Fruit fly (Drosophila melanogaster): ENCODE measurements around the gene CG32219.

CG32219 gene

dm6 chr3L:19902560-19903399 is 48.2 kb downstream of the CG32219 start (continued):
- TF ChIP-seq NC2α (GFP tag; optimal IDR thresholded peaks at IDR 0.05) (peak; percentile 90), CG32532 (GFP tag; IDR thresholded peaks at IDR 0.05) (peak; percentile 96), D19A (tag; optimal IDR thresholded peaks at IDR 0.05) (peak; percentile 89), CG15601 (tag; optimal IDR thresholded peaks at IDR 0.05) (peak; percentile 91), CG10431 (GFP tag; optimal IDR thresholded peaks at IDR 0.05) (peak; percentile 70), CG6854 (GFP tag; optimal IDR thresholded peaks at IDR 0.05) (peak; percentile 93), ind (GFP tag; optimal IDR thresholded peaks at IDR 0.05) (peak; percentile 97), az2 (GFP tag; optimal IDR thresholded peaks at IDR 0.05) (peak; percentile 95), Stat92E (GFP tag; optimal IDR thresholded peaks at IDR 0.05) (peak in 1 of 3 experiments; percentile 79), CG11723 (GFP tag; optimal IDR thresholded peaks at IDR 0.05) (peak; percentile 89), CG5245 (GFP tag; optimal IDR thresholded peaks at IDR 0.05) (peak; percentile 93), danr (GFP tag; IDR thresholded peaks at IDR 0.05) (peak; percentile 91), sisA (GFP tag; IDR thresholded peaks at IDR 0.05) (peak; percentile 90), CG7271 (tag; optimal IDR thresholded peaks at IDR 0.05) (peak; percentile 51), CG6689 (GFP tag; IDR thresholded peaks at IDR 0.05) (peak; percentile 93), Scr (GFP tag; IDR thresholded peaks at IDR 0.05; ENCODE audit: partially characterized antibody) (no peak), mam (GFP tag; optimal IDR thresholded peaks at IDR 0.05) (peak; percentile 85), crc (GFP tag; optimal IDR thresholded peaks at IDR 0.05) (peak; percentile 71), exex (tag; optimal IDR thresholded peaks at IDR 0.05) (peak; percentile 46), CG15073 (GFP tag; optimal IDR thresholded peaks at IDR 0.05) (peak; percentile 70), usp (GFP tag; optimal IDR thresholded peaks at IDR 0.05) (no peak), Doc3 (GFP tag; IDR thresholded peaks at IDR 0.05; ENCODE audit: partially characterized antibody) (0 out of 3 replicates have a peak, but pooled peaks have one; percentile 8), seq (GFP tag; IDR thresholded peaks at IDR 0.05) (peak; percentile 96), CG11695 (GFP tag; IDR thresholded peaks at IDR 0.05) (peak; percentile 96), CG11456 (GFP tag; IDR thresholded peaks at IDR 0.05) (peak; percentile 95), Eip74EF (GFP tag; optimal IDR thresholded peaks at IDR 0.05) (peak in 1 of 2 experiments; percentile 90), ken (GFP tag; IDR thresholded peaks at IDR 0.05) (peak; percentile 95), CG30431 (GFP tag; optimal IDR thresholded peaks at IDR 0.05) (peak; percentile 84), org-1 (GFP tag; optimal IDR thresholded peaks at IDR 0.05) (peak; percentile 94), CG7357 (GFP tag; IDR thresholded peaks at IDR 0.05) (peak; percentile 89), CG8089 (GFP tag; optimal IDR thresholded peaks at IDR 0.05) (peak; percentile 94), fu2 (GFP tag; optimal IDR thresholded peaks at IDR 0.05) (peak; percentile 95), CG6791 (GFP tag; IDR thresholded peaks at IDR 0.05; ENCODE audit: partially characterized antibody) (no peak), jigr1 (GFP tag; IDR thresholded peaks at IDR 0.05) (no peak; the same call in 1 of the 3 replicates), jing (GFP tag; optimal IDR thresholded peaks at IDR 0.05) (peak; percentile 91), D19B (GFP tag; optimal IDR thresholded peaks at IDR 0.05) (peak; percentile 90), Drgx (GFP tag; IDR thresholded peaks at IDR 0.05) (peak; percentile 94), klu (GFP tag; IDR thresholded peaks at IDR 0.05) (peak; percentile 83; the same call in 1 of the 2 replicates), ems (GFP tag; optimal IDR thresholded peaks at IDR 0.05) (peak; percentile 93), nmo (GFP tag; optimal IDR thresholded peaks at IDR 0.05) (peak; percentile 94), CG6813 (GFP tag; optimal IDR thresholded peaks at IDR 0.05) (peak; percentile 90), dysf (GFP tag; IDR thresholded peaks at IDR 0.05) (peak; percentile 94), CTCF (GFP tag; optimal IDR thresholded peaks at IDR 0.05) (peak; percentile 51), CG3163 (GFP tag; optimal IDR thresholded peaks at IDR 0.05) (peak; percentile 84), CG10366 (GFP tag; IDR thresholded peaks at IDR 0.05) (peak; percentile 94), CG6254 (GFP tag; optimal IDR thresholded peaks at IDR 0.05) (peak; percentile 86), corto (GFP tag; optimal IDR thresholded peaks at IDR 0.05) (peak; percentile 97), Meics (GFP tag; optimal IDR thresholded peaks at IDR 0.05) (peak; percentile 92), Hey (tag; optimal IDR thresholded peaks at IDR 0.05) (peak; percentile 47)

Data from whole organism, embryonic.